Worm (Caenorhabditis elegans): ENCODE results near the gene C49C8.1.

ce11 chrIV:8651835-8652234 is 2.5 kb upstream of the C49C8.1 start, which contains the start of gene C49C8.8:
- no peak for TF ChIP-seq tbx-2 (tag; optimal IDR thresholded peaks at IDR 0.05)
- no peak for TF ChIP-seq nhr-76 (tag; optimal IDR thresholded peaks at IDR 0.05)

All from whole organism, L3 larva.